Fruit fly (Drosophila melanogaster) whole organism, embryonic: ENCODE results near the gene CG44044.

Experiments used
- Ada2b ChIP-seq: fragments of 200-800 bp; sonication (Bioruptor generic); IDR thresholded peaks from 2 replicates; pipeline ENCODE4 v1.3.6; 2022; ENCODE audit warnings: missing biosample characterization, missing genetic modification characterization
- Aef1 ChIP-seq: fragments of 200-800 bp; sonication (Bioruptor generic); IDR thresholded peaks from 3 replicates; pipeline ENCODE4 v1.3.6; 2022; ENCODE audit warnings: missing biosample characterization, missing genetic modification characterization
- CG12236 ChIP-seq: fragments of 200-800 bp; sonication (Bioruptor generic); optimal IDR thresholded peaks from 2 replicates; lab custom pipeline; 2016; ENCODE audit warnings: missing biosample characterization, missing genetic modification characterization
- CG17359 ChIP-seq: fragments of 200-800 bp; sonication (Bioruptor generic); optimal IDR thresholded peaks from 3 replicates; lab custom pipeline; 2018; ENCODE audit warnings: missing biosample characterization, mild to moderate bottlenecking, missing genetic modification characterization, moderate library complexity
- CG2889 ChIP-seq: fragments of 200-800 bp; sonication (Bioruptor generic); IDR thresholded peaks from 3 replicates; pipeline ENCODE4 v1.3.6; 2022; ENCODE audit warnings: missing biosample characterization, missing genetic modification characterization
- CG31388 ChIP-seq: fragments of 200-800 bp; sonication (Bioruptor generic); optimal IDR thresholded peaks from 2 replicates; lab custom pipeline; 2016; ENCODE audit warnings: missing biosample characterization, missing genetic modification characterization
- CG33557 ChIP-seq: fragments of 200-800 bp; sonication (Bioruptor generic); optimal IDR thresholded peaks from 2 replicates; lab custom pipeline; 2019; ENCODE audit warnings: missing biosample characterization, mild to moderate bottlenecking, missing genetic modification characterization, moderate library complexity
- CG34376 ChIP-seq: fragments of 200-800 bp; sonication (Bioruptor generic); optimal IDR thresholded peaks from 2 replicates; lab custom pipeline; 2018; ENCODE audit warnings: missing biosample characterization, mild to moderate bottlenecking, missing genetic modification characterization
- CG34422 ChIP-seq: fragments of 200-800 bp; sonication (Bioruptor generic); IDR thresholded peaks from 3 replicates; pipeline ENCODE4 v1.3.6; 2022; ENCODE audit warnings: missing biosample characterization, missing genetic modification characterization
- CG3726 ChIP-seq: fragments of 200-800 bp; sonication (Bioruptor generic); IDR thresholded peaks from 3 replicates; pipeline ENCODE4, ENCODE4 v1.3.6; 2022; ENCODE audit warnings: missing biosample characterization, missing genetic modification characterization
- CG3838 ChIP-seq: fragments of 200-800 bp; sonication (Bioruptor generic); optimal IDR thresholded peaks from 3 replicates; lab custom pipeline; 2016; ENCODE audit warnings: missing biosample characterization, missing genetic modification characterization
- CG8281 ChIP-seq: fragments of 200-800 bp; sonication (Bioruptor generic); optimal IDR thresholded peaks from 2 replicates; lab custom pipeline; 2018; ENCODE audit warnings: missing biosample characterization, mild to moderate bottlenecking, missing genetic modification characterization, moderate library complexity
- CG9215 ChIP-seq: fragments of 200-800 bp; sonication (Bioruptor generic); IDR thresholded peaks from 2 replicates; pipeline ENCODE4 v1.3.6; 2022; ENCODE audit warnings: missing biosample characterization, missing genetic modification characterization
- CHES-1-like ChIP-seq: fragments of 200-800 bp; sonication (Bioruptor generic); optimal IDR thresholded peaks from 2 replicates; lab custom pipeline; 2016; ENCODE audit warnings: missing biosample characterization, missing genetic modification characterization
- CTCF ChIP-seq: fragments of 200-800 bp; sonication (Bioruptor generic); optimal IDR thresholded peaks from 2 replicates; lab custom pipeline; 2017; ENCODE audit warnings: missing biosample characterization, mild to moderate bottlenecking, missing genetic modification characterization, moderate library complexity
- CoRest ChIP-seq: fragments of 200-800 bp; sonication (Bioruptor generic); optimal IDR thresholded peaks from 3 replicates; lab custom pipeline; 2018; ENCODE audit warnings: missing biosample characterization, mild to moderate bottlenecking, missing genetic modification characterization, moderate library complexity
- H15 ChIP-seq: fragments of 200-800 bp; sonication (Bioruptor generic); IDR thresholded peaks from 3 replicates; pipeline ENCODE4 v1.3.6; 2022; ENCODE audit warnings: missing biosample characterization, missing genetic modification characterization
- H2.0 ChIP-seq: fragments of 200-800 bp; sonication (Bioruptor generic); IDR thresholded peaks from 2 replicates; pipeline ENCODE4 v1.3.6; 2022; ENCODE audit warnings: missing biosample characterization, missing genetic modification characterization
- Hr78 ChIP-seq, 2 experiments: fragments of 200-800 bp in 1 of 2; fragments of >200 bp in 1 of 2; sonication (Bioruptor generic) in 1 of 2; optimal IDR thresholded peaks; 2 replicates each; lab custom pipeline; 2017 to 2019; ENCODE audit warnings: missing biosample characterization in 2 of 2, missing genetic modification characterization in 2 of 2, mild to moderate bottlenecking in 1 of 2, moderate library complexity in 1 of 2
- Jarid2 ChIP-seq: fragments of 200-800 bp; sonication (Bioruptor generic); optimal IDR thresholded peaks from 3 replicates; lab custom pipeline; 2017; ENCODE audit warnings: mild to moderate bottlenecking, missing biosample characterization, missing genetic modification reagents, missing genetic modification characterization
- Lhr ChIP-seq: fragments of 200-800 bp; sonication (Bioruptor generic); optimal IDR thresholded peaks from 3 replicates; lab custom pipeline; 2017; ENCODE audit warnings: mild to moderate bottlenecking, missing biosample characterization, missing genetic modification reagents, missing genetic modification characterization
- Sox100B ChIP-seq: fragments of 200-800 bp; sonication (Bioruptor generic); optimal IDR thresholded peaks from 3 replicates; lab custom pipeline; 2018; ENCODE audit warnings: missing biosample characterization, mild to moderate bottlenecking, missing genetic modification characterization
- Xbp1 ChIP-seq: fragments of 200-800 bp; sonication (Bioruptor generic); optimal IDR thresholded peaks from 3 replicates; lab custom pipeline; 2016; ENCODE audit warnings: missing biosample characterization, mild to moderate bottlenecking, missing genetic modification characterization
- bab2 ChIP-seq: fragments of 200-800 bp; sonication (Bioruptor generic); optimal IDR thresholded peaks from 2 replicates; lab custom pipeline; 2016; ENCODE audit warnings: missing biosample characterization, missing genetic modification characterization
- cato ChIP-seq: fragments of 200-800 bp; sonication (Bioruptor generic); optimal IDR thresholded peaks from 2 replicates; lab custom pipeline; 2016; ENCODE audit warnings: missing biosample characterization, missing genetic modification characterization, borderline replicate concordance
- caup ChIP-seq: fragments of 200-800 bp; sonication (Bioruptor generic); optimal IDR thresholded peaks from 3 replicates; lab custom pipeline; 2017; ENCODE audit warnings: missing biosample characterization, mild to moderate bottlenecking, missing genetic modification characterization, moderate library complexity; ENCODE audit not compliant: severe bottlenecking
- cg ChIP-seq: fragments of 200-800 bp; sonication (Bioruptor generic); optimal IDR thresholded peaks from 3 replicates; lab custom pipeline; 2019; ENCODE audit warnings: missing biosample characterization, mild to moderate bottlenecking, missing genetic modification characterization, moderate library complexity
- dati ChIP-seq: fragments of 200-800 bp; sonication (Bioruptor generic); IDR thresholded peaks from 2 replicates; pipeline ENCODE4 v1.3.6; 2022; ENCODE audit warnings: missing biosample characterization, missing genetic modification characterization
- dmrt99B ChIP-seq: fragments of 200-800 bp; sonication (Bioruptor generic); optimal IDR thresholded peaks from 2 replicates; lab custom pipeline; 2018; ENCODE audit warnings: missing biosample characterization, mild to moderate bottlenecking, missing genetic modification characterization, moderate library complexity
- exex ChIP-seq: fragments of 200-800 bp; sonication (Bioruptor generic); optimal IDR thresholded peaks from 4 replicates; lab custom pipeline; 2018; ENCODE audit warnings: missing biosample characterization, mild to moderate bottlenecking, missing genetic modification characterization, moderate library complexity
- gro ChIP-seq: fragments of 200-800 bp; sonication (Bioruptor generic); optimal IDR thresholded peaks from 2 replicates; lab custom pipeline; 2016; ENCODE audit warnings: missing biosample characterization, missing genetic modification characterization
- gt ChIP-seq: fragments of 200-800 bp; sonication (Bioruptor generic); IDR thresholded peaks from 2 replicates; pipeline ENCODE4 v1.3.6; 2022; ENCODE audit warnings: missing biosample characterization, missing genetic modification characterization
- hkb ChIP-seq, 2 experiments: fragments of 200-800 bp in 1 of 2; fragments of >200 bp in 1 of 2; sonication (Bioruptor generic) in 1 of 2; IDR thresholded peaks in 1 of 2; optimal IDR thresholded peaks in 1 of 2; 2 replicates each; pipeline versions ENCODE4 v1.3.6 to Lab custom; 2017 to 2022; ENCODE audit warnings: missing biosample characterization in 1 of 2, missing genetic modification characterization in 1 of 2
- ind ChIP-seq: fragments of 200-800 bp; sonication (Bioruptor generic); optimal IDR thresholded peaks from 3 replicates; lab custom pipeline; 2016; ENCODE audit warnings: missing biosample characterization, missing genetic modification characterization
- jumu ChIP-seq: fragments of 200-800 bp; sonication (Bioruptor generic); optimal IDR thresholded peaks from 3 replicates; lab custom pipeline; 2016; ENCODE audit warnings: missing biosample characterization, missing genetic modification characterization
- nau ChIP-seq: fragments of 200-800 bp; sonication (Bioruptor generic); optimal IDR thresholded peaks from 3 replicates; lab custom pipeline; 2017; ENCODE audit warnings: missing biosample characterization, mild to moderate bottlenecking, missing genetic modification characterization, missing genetic modification reagents
- pfk ChIP-seq: fragments of 200-800 bp; sonication (Bioruptor generic); optimal IDR thresholded peaks from 2 replicates; lab custom pipeline; 2018; ENCODE audit warnings: missing biosample characterization, mild to moderate bottlenecking, missing genetic modification characterization, moderate library complexity
- pho ChIP-seq: fragments of 200-800 bp; sonication (Bioruptor generic); optimal IDR thresholded peaks from 2 replicates; lab custom pipeline; 2016; ENCODE audit warnings: missing biosample characterization, missing genetic modification characterization
- psq ChIP-seq: fragments of 200-800 bp; sonication (Bioruptor generic); optimal IDR thresholded peaks from 2 replicates; lab custom pipeline; 2017; ENCODE audit warnings: missing biosample characterization, missing genetic modification characterization
- row ChIP-seq: fragments of 200-800 bp; sonication (Bioruptor generic); IDR thresholded peaks from 3 replicates; pipeline ENCODE4 v1.3.6; 2022; ENCODE audit warnings: missing biosample characterization, missing genetic modification characterization
- salm ChIP-seq: fragments of 200-800 bp; sonication (Bioruptor generic); optimal IDR thresholded peaks from 2 replicates; lab custom pipeline; 2018; ENCODE audit warnings: missing biosample characterization, mild to moderate bottlenecking, missing genetic modification characterization
- sd ChIP-seq: fragments of 200-800 bp; sonication (Bioruptor generic); optimal IDR thresholded peaks from 3 replicates; lab custom pipeline; 2018; ENCODE audit warnings: missing biosample characterization, mild to moderate bottlenecking, missing genetic modification characterization, moderate library complexity
- sens ChIP-seq: fragments of 200-800 bp; sonication (Bioruptor generic); peaks from one replicate; lab custom pipeline; 2016; ENCODE audit warnings: missing biosample characterization, missing genetic modification characterization
- ssp ChIP-seq: fragments of 200-800 bp; sonication (Bioruptor generic); IDR thresholded peaks from 2 replicates; pipeline ENCODE4 v1.3.6; 2022; ENCODE audit warnings: missing biosample characterization, missing genetic modification characterization
- vnd ChIP-seq: fragments of 200-800 bp; sonication (Bioruptor generic); IDR thresholded peaks from 3 replicates; pipeline ENCODE4 v1.3.6; 2022; ENCODE audit warnings: missing biosample characterization, missing genetic modification characterization; ENCODE audit not compliant: partially characterized antibody

Gene CG44044

DNA sequence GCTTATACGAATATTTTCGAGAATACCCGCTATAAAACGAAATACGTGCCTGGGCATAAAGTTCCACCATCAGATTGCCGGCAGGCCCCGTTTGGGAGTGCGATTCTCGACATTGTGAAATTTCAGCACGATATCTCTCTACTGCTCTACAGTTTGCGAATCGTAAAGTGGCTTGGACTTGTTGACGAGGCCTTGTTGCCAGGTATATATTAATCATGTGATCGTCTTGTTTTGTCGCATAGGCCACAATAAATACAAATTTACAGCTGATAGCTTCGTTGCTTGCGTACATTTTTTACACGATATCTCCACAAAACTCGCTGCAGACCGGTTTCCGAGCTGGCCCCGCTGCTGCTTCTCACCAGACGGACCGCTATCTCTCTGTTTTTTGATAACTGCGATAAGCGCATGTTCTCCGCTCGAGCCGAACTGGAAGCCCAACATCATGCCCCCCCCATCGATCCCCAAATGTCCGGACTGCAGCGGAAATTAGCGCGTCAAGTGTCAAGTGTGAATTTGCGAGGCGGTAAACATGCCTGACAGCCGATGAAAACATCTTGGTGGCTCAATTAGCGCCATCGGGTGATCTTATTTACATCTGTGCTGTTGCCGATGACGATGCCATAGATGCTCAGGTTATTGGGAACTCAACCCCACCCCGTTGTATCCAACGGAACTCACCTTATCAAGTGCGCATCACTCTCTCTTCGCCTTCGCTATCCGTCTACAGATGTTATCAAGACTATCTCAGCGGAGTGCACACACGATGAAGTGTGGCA is 12.1 kb upstream of the CG44044 start (continued):
- TF ChIP-seq Sox100B (GFP tag; lab: Kevin White, UChicago) (peak; percentile 21), dati (GFP tag; lab: Robert Waterston, UW) (no peak), Xbp1 (GFP tag; lab: Kevin White, UChicago) (peak; percentile 33), ind (GFP tag; lab: Kevin White, UChicago) (peak; percentile 26), ssp (GFP tag; lab: Robert Waterston, UW) (no peak), CG33557 (GFP tag; lab: Kevin White, UChicago) (no peak), salm (tag; lab: Kevin White, UChicago) (no peak), CG3726 (GFP tag; lab: Robert Waterston, UW) (no peak), CG9215 (GFP tag; lab: Robert Waterston, UW) (no peak), CG31388 (GFP tag; lab: Kevin White, UChicago) (no peak), sens (GFP tag; lab: Kevin White, UChicago) (peak; percentile 53), Jarid2 (no peak), CG2889 (GFP tag; lab: Robert Waterston, UW) (no peak), jumu (GFP tag; lab: Kevin White, UChicago) (no peak), H2.0 (no peak), pfk (GFP tag; lab: Kevin White, UChicago) (no peak), CG3838 (GFP tag; lab: Kevin White, UChicago) (no peak), Aef1 (GFP tag; lab: Robert Waterston, UW) (no peak), cato (GFP tag; lab: Kevin White, UChicago) (no peak), Ada2b (peak; percentile 50)

DNA sequence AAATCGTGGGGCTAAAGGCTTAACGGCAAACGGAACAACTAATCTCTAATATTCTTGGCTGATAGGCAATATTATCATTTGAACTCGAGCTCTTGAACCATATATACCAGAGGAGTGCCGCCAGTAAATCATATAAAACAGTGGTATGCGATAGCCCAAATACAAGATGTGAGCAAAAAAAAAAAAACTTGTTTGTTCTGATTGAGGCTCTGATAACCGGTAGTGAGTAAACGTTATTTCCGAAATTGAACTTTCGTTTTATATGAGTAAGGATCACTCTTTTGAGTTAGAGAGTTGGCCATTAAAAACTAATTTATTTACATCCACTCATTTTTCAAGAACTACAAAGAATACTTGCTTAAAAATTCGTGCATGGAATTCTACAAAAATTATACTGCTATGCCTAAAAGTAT is 11.6 kb upstream of the CG44044 start:
- TF ChIP-seq Hr78 (GFP tag; optimal IDR thresholded peaks at IDR 0.05; lab: Kevin White, UChicago) = peak in 1 of 2 experiments; percentile 64
- peak; percentile 52 for TF ChIP-seq CTCF (GFP tag; lab: Kevin White, UChicago)
- TF ChIP-seq vnd (GFP tag; lab: Robert Waterston, UW) = no peak
- no peak for TF ChIP-seq pho (GFP tag; lab: Kevin White, UChicago)
- TF ChIP-seq caup (GFP tag; lab: Kevin White, UChicago) = no peak
- TF ChIP-seq bab2 (GFP tag; lab: Kevin White, UChicago) = no peak
- TF ChIP-seq CG8281 = no peak
- no peak for TF ChIP-seq gro (GFP tag; lab: Kevin White, UChicago)
- peak; percentile 73 for TF ChIP-seq exex (tag; lab: Kevin White, UChicago)
- no peak for TF ChIP-seq psq (GFP tag; lab: Kevin White, UChicago)
- no peak for TF ChIP-seq CG9215 (GFP tag; lab: Robert Waterston, UW)
- peak; percentile 29 for TF ChIP-seq CG34376
- TF ChIP-seq CHES-1-like (GFP tag; lab: Kevin White, UChicago) = no peak
- TF ChIP-seq hkb (optimal IDR thresholded peaks at IDR 0.05; lab: Kevin White, UChicago) = no peak
- no peak for TF ChIP-seq hkb (GFP tag; IDR thresholded peaks at IDR 0.05; lab: Robert Waterston, UW)
- TF ChIP-seq gt (GFP tag; lab: Robert Waterston, UW) = no peak
- no peak for TF ChIP-seq H15
- TF ChIP-seq CG34422 = no peak
- no peak for TF ChIP-seq nau (GFP tag; lab: Kevin White, UChicago)
- no peak for TF ChIP-seq CoRest (tag; lab: Kevin White, UChicago)
- TF ChIP-seq row (GFP tag; lab: Robert Waterston, UW) = 0 out of 3 replicates have a peak, but pooled peaks have one; percentile 13
- no peak for TF ChIP-seq CG17359 (tag; lab: Kevin White, UChicago)
- TF ChIP-seq sens (GFP tag; lab: Kevin White, UChicago) = peak; percentile 49
- TF ChIP-seq cg = no peak
- no peak for TF ChIP-seq Lhr (GFP tag; lab: Kevin White, UChicago)
- TF ChIP-seq sd (tag; lab: Kevin White, UChicago) = peak; percentile 71
- TF ChIP-seq dmrt99B (tag; lab: Kevin White, UChicago) = no peak
- no peak for TF ChIP-seq CG12236 (GFP tag; lab: Kevin White, UChicago)
